Fruit fly (Drosophila melanogaster) whole organism, wandering third instar larva: ENCODE data around the gene ppk15.

Experiments used
- Abd-B ChIP-seq: fragments of >200 bp; optimal IDR thresholded peaks from 2 replicates; lab custom pipeline; 2017; ENCODE audit warnings: missing biosample characterization, missing genetic modification characterization
- CG32264 ChIP-seq: fragments of 200-800 bp; sonication (Bioruptor generic); optimal IDR thresholded peaks from 2 replicates; lab custom pipeline; 2016; ENCODE audit warnings: missing biosample characterization, missing genetic modification characterization
- CrebA ChIP-seq: fragments of 200-800 bp; sonication (Bioruptor generic); optimal IDR thresholded peaks from 2 replicates; lab custom pipeline; 2016; ENCODE audit warnings: missing biosample characterization, mild to moderate bottlenecking, missing genetic modification characterization, borderline replicate concordance
- Dfd ChIP-seq: fragments of >200 bp; optimal IDR thresholded peaks from 2 replicates; lab custom pipeline; 2017; ENCODE audit warnings: missing biosample characterization, missing genetic modification characterization
- GATAd ChIP-seq: sonication (Bioruptor generic); optimal IDR thresholded peaks from 2 replicates; lab custom pipeline; 2016; ENCODE audit warnings: missing biosample characterization, missing genetic modification characterization
- HLH106 ChIP-seq: fragments of 200-800 bp; optimal IDR thresholded peaks from 3 replicates; lab custom pipeline; 2019; ENCODE audit warnings: missing biosample characterization, mild to moderate bottlenecking, missing genetic modification characterization, moderate library complexity
- Hnf4 ChIP-seq: fragments of 200-800 bp; sonication (Bioruptor generic); optimal IDR thresholded peaks from 2 replicates; lab custom pipeline; 2016; ENCODE audit warnings: missing biosample characterization, mild to moderate bottlenecking, missing genetic modification characterization
- Hr78 ChIP-seq: fragments of >200 bp; optimal IDR thresholded peaks from 2 replicates; lab custom pipeline; 2017; ENCODE audit warnings: missing biosample characterization, missing genetic modification characterization
- Hr83 ChIP-seq: fragments of 200-300 bp; sonication (Bioruptor generic); optimal IDR thresholded peaks from 2 replicates; lab custom pipeline; 2016; ENCODE audit warnings: missing biosample characterization, mild to moderate bottlenecking, missing genetic modification characterization, moderate library complexity; ENCODE audit not compliant: poor library complexity, severe bottlenecking
- Jra ChIP-seq: sonication (Bioruptor generic); optimal IDR thresholded peaks from 2 replicates; lab custom pipeline; 2016; ENCODE audit warnings: missing biosample characterization, missing genetic modification characterization
- Myc ChIP-seq: fragments of >200 bp; optimal IDR thresholded peaks from 2 replicates; lab custom pipeline; 2017
- N ChIP-seq: fragments of >200 bp; optimal IDR thresholded peaks from 2 replicates; lab custom pipeline; 2018; ENCODE audit warnings: missing biosample characterization, missing external identifiers, missing genetic modification characterization
- OdsH ChIP-seq: fragments of 200-800 bp; sonication (Bioruptor generic); optimal IDR thresholded peaks from 2 replicates; lab custom pipeline; 2016; ENCODE audit warnings: missing biosample characterization, mild to moderate bottlenecking, missing genetic modification characterization
- Rel ChIP-seq, 2 experiments: fragments of 200-800 bp; sonication (Bioruptor generic) in 1 of 2; optimal IDR thresholded peaks; 2 replicates in 1 of 2; 3 replicates in 1 of 2; lab custom pipeline; 2016 to 2019; ENCODE audit warnings: mild to moderate bottlenecking in 2 of 2, missing biosample characterization in 2 of 2, missing genetic modification characterization in 2 of 2, moderate library complexity in 1 of 2
- Sp1 ChIP-seq: fragments of 200-800 bp; sonication (Bioruptor generic); optimal IDR thresholded peaks from 3 replicates; lab custom pipeline; 2019; ENCODE audit warnings: missing biosample characterization, mild to moderate bottlenecking, missing genetic modification characterization, moderate library complexity
- Vsx2 ChIP-seq: fragments of 200-300, 225-300 bp; sonication (Bioruptor generic); optimal IDR thresholded peaks from 2 replicates; lab custom pipeline; 2018; ENCODE audit warnings: missing biosample characterization, missing genetic modification characterization; ENCODE audit not compliant: partially characterized antibody
- br ChIP-seq: fragments of 200-800 bp; sonication (Bioruptor generic); optimal IDR thresholded peaks from 2 replicates; lab custom pipeline; 2016; ENCODE audit warnings: missing biosample characterization, missing genetic modification characterization
- dl ChIP-seq, 2 experiments: fragments of 175-275, 200-275 bp in 1 of 2; fragments of 200-275 bp in 1 of 2; sonication (Bioruptor generic); optimal IDR thresholded peaks; lab custom pipeline; 2018; ENCODE audit warnings: mild to moderate bottlenecking in 2 of 2, missing biosample characterization in 2 of 2, missing genetic modification characterization in 2 of 2, moderate library complexity in 2 of 2; ENCODE audit not compliant: partially characterized antibody in 2 of 2, insufficient read depth in 1 of 2
- dmrt93B ChIP-seq: fragments of 200-800 bp; sonication (Bioruptor generic); optimal IDR thresholded peaks from 2 replicates; lab custom pipeline; 2018; ENCODE audit warnings: missing biosample characterization, mild to moderate bottlenecking, missing genetic modification characterization
- foxo ChIP-seq, 2 experiments: fragments of 200-800 bp; sonication (Bioruptor generic); optimal IDR thresholded peaks; 2 replicates in 1 of 2; 3 replicates in 1 of 2; lab custom pipeline; 2016 to 2017; ENCODE audit warnings: missing biosample characterization in 2 of 2, missing genetic modification characterization in 2 of 2
- h ChIP-seq: fragments of 200-800 bp; sonication (Bioruptor generic); optimal IDR thresholded peaks from 3 replicates; lab custom pipeline; 2016; ENCODE audit warnings: missing biosample characterization, mild to moderate bottlenecking, missing genetic modification characterization
- jim ChIP-seq: fragments of 175-275, 200-325 bp; sonication (Bioruptor generic); optimal IDR thresholded peaks from 2 replicates; lab custom pipeline; 2016; ENCODE audit warnings: missing biosample characterization, mild to moderate bottlenecking, missing genetic modification characterization
- lola ChIP-seq: fragments of >200 bp; optimal IDR thresholded peaks from 2 replicates; lab custom pipeline; 2017; ENCODE audit warnings: missing biosample characterization, missing genetic modification characterization
- psq ChIP-seq: fragments of 200-800 bp; sonication (Bioruptor generic); optimal IDR thresholded peaks from 3 replicates; lab custom pipeline; 2017; ENCODE audit warnings: missing biosample characterization, mild to moderate bottlenecking, missing genetic modification characterization, moderate library complexity
- rgr ChIP-seq: fragments of 200-800 bp; sonication (Bioruptor generic); optimal IDR thresholded peaks from 3 replicates; lab custom pipeline; 2016; ENCODE audit warnings: missing biosample characterization, mild to moderate bottlenecking, missing genetic modification characterization
- sage ChIP-seq: fragments of 200-800 bp; sonication (Bioruptor generic); optimal IDR thresholded peaks from 2 replicates; lab custom pipeline; 2016; ENCODE audit warnings: missing biosample characterization, mild to moderate bottlenecking, missing genetic modification characterization
- sv ChIP-seq: fragments of 200-800 bp; sonication (Bioruptor generic); optimal IDR thresholded peaks from 3 replicates; lab custom pipeline; 2016; ENCODE audit warnings: missing biosample characterization, missing genetic modification characterization
- usp ChIP-seq: fragments of >200 bp; optimal IDR thresholded peaks from 2 replicates; lab custom pipeline; 2017; ENCODE audit warnings: missing biosample characterization, missing genetic modification characterization

Gene ppk15

dm6 chr3R:26403556-26403955 lies at the start of gene ppk15:
TSS of gene ppk15 (minus strand) at chr3R:26403656.
- TF ChIP-seq GATAd: no peak
- no peak for TF ChIP-seq Hr78
- TF ChIP-seq rgr (GFP tag; lab: Kevin White, UChicago): no peak
- no peak for TF ChIP-seq Dfd (GFP tag; lab: Kevin White, UChicago)
- no peak for TF ChIP-seq Abd-B
- no peak for TF ChIP-seq foxo (GFP tag; optimal IDR thresholded peaks at IDR 0.05; lab: Kevin White, UChicago)
- no peak for TF ChIP-seq dmrt93B (GFP tag; lab: Kevin White, UChicago)
- TF ChIP-seq Rel (GFP tag; optimal IDR thresholded peaks at IDR 0.05; lab: Kevin White, UChicago): no peak
- TF ChIP-seq Rel (tag; optimal IDR thresholded peaks at IDR 0.05; lab: Kevin White, UChicago): no peak
- no peak for TF ChIP-seq psq (GFP tag; lab: Kevin White, UChicago)
- no peak for TF ChIP-seq Myc
- TF ChIP-seq Hr83: no peak
- TF ChIP-seq sv (GFP tag; lab: Kevin White, UChicago): no peak
- TF ChIP-seq h (GFP tag; lab: Kevin White, UChicago): no peak
- no peak for TF ChIP-seq HLH106 (tag; lab: Kevin White, UChicago)
- no peak for TF ChIP-seq Vsx2 (GFP tag; lab: Kevin White, UChicago)
- no peak for TF ChIP-seq Hnf4 (GFP tag; lab: Kevin White, UChicago)
- TF ChIP-seq br: no peak
- no peak for TF ChIP-seq jim

DNA sequence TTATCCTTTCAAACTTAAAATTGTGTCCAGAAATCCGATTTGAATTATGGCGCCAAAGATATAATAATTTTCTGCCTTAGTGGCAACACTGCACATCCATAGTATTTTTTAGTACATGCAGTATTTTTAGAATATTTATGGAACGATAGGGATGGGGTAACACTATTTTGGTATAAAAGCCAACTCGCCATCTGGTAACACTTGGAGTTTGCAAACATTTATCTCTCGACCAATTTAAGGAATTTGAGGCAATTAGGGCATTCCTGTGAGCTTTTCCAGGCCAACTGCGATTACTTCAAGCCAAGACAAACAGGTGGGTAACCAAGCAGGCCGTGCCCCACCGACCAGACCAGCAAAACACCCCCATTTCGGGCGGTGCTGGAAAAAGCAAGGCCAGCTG lies 48.9 kb upstream of the ppk15 start, which contains the start of gene CG5447:
Gene CG5447 (plus strand): TSS at position 190 of the 400 bp plus-strand sequence.
- TF ChIP-seq Abd-B (no peak), Myc (peak; percentile 10)

DNA sequence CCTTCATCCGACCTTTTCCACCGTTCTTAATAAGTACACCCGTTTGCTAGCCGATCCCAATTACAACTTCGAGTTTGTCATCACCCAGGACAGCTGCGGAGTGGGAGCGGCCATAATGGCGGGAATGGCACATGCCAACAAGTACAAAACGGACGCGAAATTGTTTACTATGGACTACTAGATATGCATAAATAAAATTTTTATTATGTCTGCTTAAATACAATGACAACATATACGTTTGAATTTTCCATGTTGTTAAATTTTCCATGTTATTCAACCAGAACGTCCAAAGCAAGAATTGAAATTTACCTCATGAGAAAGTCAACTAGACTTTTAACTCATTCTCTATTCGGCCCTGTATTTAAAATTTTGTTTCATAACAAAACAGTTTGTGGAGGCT lies 46.9 kb upstream of the ppk15 start, which contains the start of gene Hex-t2:
Gene Hex-t2 (plus strand): TSS at position 301 of the 400 bp plus-strand sequence.
- no peak for TF ChIP-seq lola (GFP tag; lab: Kevin White, UChicago)
- TF ChIP-seq OdsH (GFP tag; lab: Kevin White, UChicago): no peak
- no peak for TF ChIP-seq CrebA
- no peak for TF ChIP-seq dl (GFP tag; optimal IDR thresholded peaks at IDR 0.05; lab: Kevin White, UChicago; ENCODE audit: insufficient read depth in 1 of 2, partially characterized antibody in 2 of 2)
- no peak for TF ChIP-seq Rel (GFP tag; optimal IDR thresholded peaks at IDR 0.05; lab: Kevin White, UChicago)
- TF ChIP-seq Rel (tag; optimal IDR thresholded peaks at IDR 0.05; lab: Kevin White, UChicago): no peak
- TF ChIP-seq dmrt93B (GFP tag; lab: Kevin White, UChicago): no peak
- no peak for TF ChIP-seq jim
- TF ChIP-seq Dfd (GFP tag; lab: Kevin White, UChicago): no peak
- TF ChIP-seq, all 38 proteins: peak for 0

DNA sequence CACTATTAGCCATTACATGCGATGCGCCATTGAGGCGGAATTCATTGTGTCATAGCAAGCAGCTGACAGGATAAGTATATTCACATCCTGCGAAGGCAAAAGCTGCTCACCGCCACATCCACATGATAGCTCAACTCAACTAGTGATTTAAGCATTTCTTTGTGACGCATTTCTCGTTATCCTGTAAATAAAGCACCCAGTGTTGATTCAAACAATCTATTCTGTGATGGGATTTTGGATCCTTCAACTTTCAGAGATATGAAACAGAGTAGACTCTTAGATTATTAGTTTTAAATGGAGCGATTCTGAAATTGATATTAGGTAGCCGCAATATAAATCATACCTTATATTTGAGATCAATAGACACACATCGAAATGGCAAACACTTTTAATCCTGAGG lies 45.3 kb upstream of the ppk15 start, which contains the start of gene Hex-t1:
Gene Hex-t1 (plus strand): TSS at position 301 of the 400 bp plus-strand sequence.
- TF ChIP-seq lola (GFP tag; lab: Kevin White, UChicago) (no peak), psq (GFP tag; lab: Kevin White, UChicago) (no peak), OdsH (GFP tag; lab: Kevin White, UChicago) (no peak), usp (GFP tag; lab: Kevin White, UChicago) (no peak)

dm6 chr3R:26443875-26444511 lies 40.5 kb upstream of the ppk15 start:
- TF ChIP-seq OdsH (GFP tag; lab: Kevin White, UChicago) (no peak), HLH106 (tag; lab: Kevin White, UChicago) (no peak), Sp1 (no peak), Hnf4 (GFP tag; lab: Kevin White, UChicago) (no peak), Hr78 (no peak), sage (GFP tag; lab: Kevin White, UChicago) (no peak), dl (GFP tag; optimal IDR thresholded peaks at IDR 0.05; lab: Kevin White, UChicago; ENCODE audit: insufficient read depth in 1 of 2, partially characterized antibody in 2 of 2) (no peak), rgr (GFP tag; lab: Kevin White, UChicago) (no peak), psq (GFP tag; lab: Kevin White, UChicago) (no peak), GATAd (no peak), Dfd (GFP tag; lab: Kevin White, UChicago) (no peak), lola (GFP tag; lab: Kevin White, UChicago) (no peak), CG32264 (GFP tag; lab: Kevin White, UChicago) (no peak), Jra (GFP tag; lab: Kevin White, UChicago) (no peak), N (GFP tag; lab: Kevin White, UChicago) (no peak), sv (GFP tag; lab: Kevin White, UChicago) (no peak), foxo (GFP tag; optimal IDR thresholded peaks at IDR 0.05; lab: Kevin White, UChicago) (no peak)
